Fruit fly (Drosophila melanogaster): ENCODE results near the gene CG4116.

dm6 chrX:3024375-3025192, 42.8 kb downstream of the CG4116 start:
- TF ChIP-seq z (GFP tag; IDR thresholded peaks at IDR 0.05) (no peak), slbo (GFP tag; IDR thresholded peaks at IDR 0.05) (no peak), Gsc (GFP tag; IDR thresholded peaks at IDR 0.05) (no peak), cwo (GFP tag; optimal IDR thresholded peaks at IDR 0.05) (no peak), MESR4 (GFP tag; optimal IDR thresholded peaks at IDR 0.05) (no peak), al (GFP tag; IDR thresholded peaks at IDR 0.05) (no peak), CG1792 (GFP tag; optimal IDR thresholded peaks at IDR 0.05) (no peak), CG2202 (tag; optimal IDR thresholded peaks at IDR 0.05) (no peak)
